Worm (Caenorhabditis elegans) whole organism, L3 larva: ENCODE measurements around the gene F46B6.4.

ENCODE experiments used
- R02D3.7 ChIP-seq: fragments of 150-350 bp; optimal IDR thresholded peaks from 2 replicates; lab custom pipeline; 2014; ENCODE audit warnings: missing biosample characterization, missing genetic modification characterization
- ZK546.5 ChIP-seq: sonication (generic microtip); optimal IDR thresholded peaks from 2 replicates; lab custom pipeline; 2017; ENCODE audit warnings: missing biosample characterization, missing genetic modification characterization
- aly-2 ChIP-seq: fragments of 150-350 bp; optimal IDR thresholded peaks from 2 replicates; lab custom pipeline; 2014; ENCODE audit warnings: missing biosample characterization, missing genetic modification characterization
- ceh-16 ChIP-seq: sonication (generic microtip); optimal IDR thresholded peaks from 2 replicates; lab custom pipeline; 2017; ENCODE audit warnings: missing biosample characterization, missing genetic modification characterization
- ceh-28 ChIP-seq: fragments of 150-350 bp; optimal IDR thresholded peaks from 2 replicates; lab custom pipeline; 2014; ENCODE audit warnings: missing biosample characterization, missing genetic modification reagents, missing genetic modification characterization
- ceh-82 ChIP-seq: fragments of 150-350 bp; optimal IDR thresholded peaks from 2 replicates; lab custom pipeline; 2014; ENCODE audit warnings: missing biosample characterization, missing genetic modification characterization
- ceh-9 ChIP-seq: sonication (generic microtip); optimal IDR thresholded peaks from 2 replicates; lab custom pipeline; 2018; ENCODE audit warnings: missing biosample characterization, missing genetic modification characterization
- daf-12 ChIP-seq: fragments of 150-350 bp; optimal IDR thresholded peaks from 2 replicates; lab custom pipeline; 2014; ENCODE audit warnings: missing biosample characterization, missing genetic modification reagents, missing genetic modification characterization
- egl-27 ChIP-seq: sonication (generic microtip); optimal IDR thresholded peaks from 4 replicates; lab custom pipeline; 2017; ENCODE audit warnings: missing biosample characterization, missing genetic modification reagents, missing genetic modification characterization
- egl-5 ChIP-seq: fragments of 150-350 bp; optimal IDR thresholded peaks from 2 replicates; lab custom pipeline; 2017; ENCODE audit warnings: missing biosample characterization, missing genetic modification reagents, missing genetic modification characterization, inconsistent platforms
- elt-1 ChIP-seq: fragments of 150-350 bp; optimal IDR thresholded peaks from 2 replicates; lab custom pipeline; 2014; ENCODE audit warnings: missing biosample characterization, missing genetic modification characterization
- elt-2 ChIP-seq: sonication (generic microtip); optimal IDR thresholded peaks from 2 replicates; lab custom pipeline; 2016; ENCODE audit warnings: missing genetic modification reagents, mild to moderate bottlenecking, missing genetic modification characterization, missing compliant biosample characterization
- elt-3 ChIP-seq, 3 experiments: fragments of 150-350 bp in 1 of 3; sonication (generic microtip) in 2 of 3; optimal IDR thresholded peaks; 2 replicates in 2 of 3; 4 replicates in 1 of 3; lab custom pipeline; 2014 to 2017; ENCODE audit warnings: missing biosample characterization in 3 of 3, missing genetic modification characterization in 3 of 3
- eor-1 ChIP-seq, 2 experiments: fragments of 150-350 bp; optimal IDR thresholded peaks; 2 replicates each; lab custom pipeline; 2014 to 2018; ENCODE audit warnings: missing biosample characterization in 2 of 2, missing genetic modification characterization in 2 of 2
- fkh-2 ChIP-seq: fragments of 150-350 bp; optimal IDR thresholded peaks from 2 replicates; lab custom pipeline; 2014; ENCODE audit warnings: missing biosample characterization, missing genetic modification reagents, missing genetic modification characterization
- fos-1 ChIP-seq: fragments of 150-350 bp; optimal IDR thresholded peaks from 2 replicates; lab custom pipeline; 2014; ENCODE audit warnings: missing biosample characterization, missing genetic modification characterization
- hmg-11 ChIP-seq: sonication (generic microtip); optimal IDR thresholded peaks from 2 replicates; lab custom pipeline; 2016; ENCODE audit warnings: missing genetic modification characterization, missing compliant biosample characterization
- jun-1 ChIP-seq: fragments of 150-350 bp; optimal IDR thresholded peaks from 2 replicates; lab custom pipeline; 2014; ENCODE audit warnings: missing biosample characterization, missing genetic modification reagents, missing genetic modification characterization
- lin-15B ChIP-seq: fragments of 150-350 bp; optimal IDR thresholded peaks from 2 replicates; lab custom pipeline; 2014; ENCODE audit warnings: missing biosample characterization, missing genetic modification characterization
- lin-39 ChIP-seq: fragments of 150-350 bp; optimal IDR thresholded peaks from 2 replicates; lab custom pipeline; 2018; ENCODE audit warnings: missing biosample characterization, missing genetic modification reagents, missing genetic modification characterization
- lsy-12 ChIP-seq: sonication (generic microtip); optimal IDR thresholded peaks from 2 replicates; lab custom pipeline; 2016; ENCODE audit warnings: mild to moderate bottlenecking, missing genetic modification characterization, missing compliant biosample characterization
- mdl-1 ChIP-seq: fragments of 150-350 bp; optimal IDR thresholded peaks from 2 replicates; lab custom pipeline; 2014; ENCODE audit warnings: missing biosample characterization, missing genetic modification characterization
- nhr-11 ChIP-seq: fragments of 150-350 bp; optimal IDR thresholded peaks from 2 replicates; lab custom pipeline; 2014; ENCODE audit warnings: missing biosample characterization, missing genetic modification characterization
- nhr-12 ChIP-seq: fragments of 150-350 bp; optimal IDR thresholded peaks from 2 replicates; lab custom pipeline; 2014; ENCODE audit warnings: missing biosample characterization, missing genetic modification characterization
- nhr-23 ChIP-seq: fragments of 150-350 bp; optimal IDR thresholded peaks from 2 replicates; lab custom pipeline; 2014; ENCODE audit warnings: missing biosample characterization, missing genetic modification reagents, missing genetic modification characterization
- nhr-237 ChIP-seq: fragments of 150-350 bp; optimal IDR thresholded peaks from 2 replicates; lab custom pipeline; 2014; ENCODE audit warnings: missing biosample characterization, missing genetic modification characterization
- nhr-28 ChIP-seq: fragments of 150-350 bp; optimal IDR thresholded peaks from 2 replicates; lab custom pipeline; 2014; ENCODE audit warnings: missing biosample characterization, missing genetic modification characterization
- nhr-43 ChIP-seq: sonication (generic microtip); optimal IDR thresholded peaks from 2 replicates; lab custom pipeline; 2016; ENCODE audit warnings: mild to moderate bottlenecking, missing genetic modification characterization, missing compliant biosample characterization; ENCODE audit not compliant: poor library complexity, severe bottlenecking
- nhr-67 ChIP-seq: fragments of 150-350 bp; optimal IDR thresholded peaks from 2 replicates; lab custom pipeline; 2014; ENCODE audit warnings: missing biosample characterization, missing genetic modification characterization
- nhr-77 ChIP-seq: fragments of 150-350 bp; optimal IDR thresholded peaks from 2 replicates; lab custom pipeline; 2014; ENCODE audit warnings: missing biosample characterization, missing genetic modification characterization
- sea-2 ChIP-seq: fragments of 150-350 bp; sonication (generic microtip); optimal IDR thresholded peaks from 4 replicates; lab custom pipeline; 2014; ENCODE audit warnings: missing biosample characterization, missing genetic modification reagents, missing genetic modification characterization
- skn-1 ChIP-seq: fragments of 150-350 bp; optimal IDR thresholded peaks from 2 replicates; lab custom pipeline; 2014; ENCODE audit warnings: missing biosample characterization, missing genetic modification characterization
- snpc-4 ChIP-seq: fragments of 150-350 bp; optimal IDR thresholded peaks from 2 replicates; lab custom pipeline; 2014; ENCODE audit warnings: missing biosample characterization, missing genetic modification characterization
- tbx-2 ChIP-seq: sonication (generic microtip); optimal IDR thresholded peaks from 2 replicates; lab custom pipeline; 2016; ENCODE audit warnings: mild to moderate bottlenecking, missing genetic modification characterization, missing compliant biosample characterization
- unc-39 ChIP-seq: sonication (generic microtip); optimal IDR thresholded peaks from 4 replicates; lab custom pipeline; 2017; ENCODE audit warnings: missing biosample characterization, missing genetic modification characterization
- unc-62 ChIP-seq: fragments of 150-350 bp; sonication (generic microtip); optimal IDR thresholded peaks from 4 replicates; lab custom pipeline; 2014; ENCODE audit warnings: missing biosample characterization, missing genetic modification reagents, missing genetic modification characterization
- ztf-11 ChIP-seq: fragments of 150-350 bp; optimal IDR thresholded peaks from 2 replicates; lab custom pipeline; 2014; ENCODE audit warnings: missing biosample characterization, missing genetic modification characterization
- ztf-4 ChIP-seq: fragments of 150-350 bp; optimal IDR thresholded peaks from 2 replicates; lab custom pipeline; 2014; ENCODE audit warnings: missing biosample characterization, missing genetic modification characterization

The F46B6.4 gene

ce11 chrV:9811154-9811553, 31.8 kb upstream of the F46B6.4 start, which contains the start of gene sru-29:
Gene sru-29, plus strand, starts transcription at chrV:9811454.
- no peak for TF ChIP-seq egl-27 (tag; lab: Kevin White, UChicago)
- TF ChIP-seq elt-3 (tag; optimal IDR thresholded peaks at IDR 0.05; lab: Kevin White, UChicago) = no peak

- no peak for TF ChIP-seq egl-27 (tag; lab: Kevin White, UChicago)
- no peak for TF ChIP-seq nhr-77 (tag; lab: Kevin White, UChicago)
- TF ChIP-seq lin-15B (tag; lab: Kevin White, UChicago) = no peak
These were observed 25.8 kb upstream of the F46B6.4 start, which contains the start of gene sru-37 for ce11 chrV:9805161-9805560. Gene sru-37, plus strand, starts transcription at chrV:9805461.

ce11 chrV:9803176-9803575, 23.9 kb upstream of the F46B6.4 start, which contains the start of gene sru-39:
Gene sru-39, plus strand, starts transcription at chrV:9803476.
- TF ChIP-seq ceh-82 (no peak), snpc-4 (tag; lab: Kevin White, UChicago) (no peak), egl-5 (tag; lab: Kevin White, UChicago) (no peak), ZK546.5 (tag; lab: Kevin White, UChicago) (no peak), mdl-1 (tag; lab: Kevin White, UChicago) (no peak)

ce11 chrV:9801965-9802364, 22.6 kb upstream of the F46B6.4 start, which contains the start of gene F46B6.10:
Gene F46B6.10, minus strand, starts transcription at chrV:9802065.
- no peak for TF ChIP-seq jun-1
- TF ChIP-seq fkh-2 (tag; lab: Kevin White, UChicago) = no peak
- no peak for TF ChIP-seq snpc-4 (tag; lab: Kevin White, UChicago)
- no peak for TF ChIP-seq nhr-43
- TF ChIP-seq sea-2 (GFP tag; lab: Kevin White, UChicago) = no peak

- TF ChIP-seq ceh-9 (tag; lab: Kevin White, UChicago) (no peak), jun-1 (no peak), fos-1 (no peak), unc-39 (tag; lab: Kevin White, UChicago) (no peak), nhr-77 (tag; lab: Kevin White, UChicago) (no peak), ceh-16 (tag; lab: Kevin White, UChicago) (no peak), unc-62 (GFP tag; lab: Kevin White, UChicago) (no peak), tbx-2 (tag; lab: Kevin White, UChicago) (no peak), daf-12 (tag; lab: Kevin White, UChicago) (no peak), snpc-4 (tag; lab: Kevin White, UChicago) (no peak), lin-39 (tag; lab: Kevin White, UChicago) (no peak), nhr-67 (tag; lab: Kevin White, UChicago) (no peak), skn-1 (no peak), lsy-12 (no peak)
These were observed 19.8 kb upstream of the F46B6.4 start, which contains the start of gene F46B6.13 for ce11 chrV:9799076-9799475. Gene F46B6.13, minus strand, starts transcription at chrV:9799176.

- TF ChIP-seq nhr-12 (no peak), elt-1 (tag; lab: Kevin White, UChicago) (no peak), nhr-11 (tag; lab: Kevin White, UChicago) (no peak), aly-2 (tag; lab: Kevin White, UChicago) (no peak), nhr-67 (tag; lab: Kevin White, UChicago) (no peak), R02D3.7 (tag; lab: Kevin White, UChicago) (no peak)
These were observed 18.9 kb upstream of the F46B6.4 start for ce11 chrV:9798212-9798611.

ce11 chrV:9796562-9796961, 17.2 kb upstream of the F46B6.4 start, which contains the start of gene F46B6.9:
Gene F46B6.9, plus strand, starts transcription at chrV:9796862.
- TF ChIP-seq nhr-67 (tag; lab: Kevin White, UChicago) (no peak), eor-1 (tag; optimal IDR thresholded peaks at IDR 0.05; lab: Kevin White, UChicago) (no peak), nhr-23 (tag; lab: Kevin White, UChicago) (no peak), R02D3.7 (tag; lab: Kevin White, UChicago) (no peak), elt-3 (tag; optimal IDR thresholded peaks at IDR 0.05; lab: Kevin White, UChicago) (no peak), ztf-11 (no peak), sea-2 (GFP tag; lab: Kevin White, UChicago) (no peak), skn-1 (no peak), nhr-237 (tag; lab: Kevin White, UChicago) (no peak), jun-1 (no peak), ztf-4 (no peak), hmg-11 (tag; lab: Kevin White, UChicago) (no peak), ceh-28 (tag; lab: Kevin White, UChicago) (no peak), elt-1 (tag; lab: Kevin White, UChicago) (no peak), lin-39 (tag; lab: Kevin White, UChicago) (no peak), aly-2 (tag; lab: Kevin White, UChicago) (no peak), nhr-28 (tag; lab: Kevin White, UChicago) (no peak), elt-2 (tag; lab: Kevin White, UChicago) (no peak)
